Fruit fly (Drosophila melanogaster) S2 (cell line): ENCODE data around the gene CG31676.

Experiments
- CG8478 ChIP-seq: fragments of >200 bp; optimal IDR thresholded peaks from 2 replicates; lab custom pipeline; 2018
- CTCF ChIP-seq, 2 experiments: fragments of >200 bp; optimal IDR thresholded peaks; 2 replicates each; lab custom pipeline; 2018

DNA sequence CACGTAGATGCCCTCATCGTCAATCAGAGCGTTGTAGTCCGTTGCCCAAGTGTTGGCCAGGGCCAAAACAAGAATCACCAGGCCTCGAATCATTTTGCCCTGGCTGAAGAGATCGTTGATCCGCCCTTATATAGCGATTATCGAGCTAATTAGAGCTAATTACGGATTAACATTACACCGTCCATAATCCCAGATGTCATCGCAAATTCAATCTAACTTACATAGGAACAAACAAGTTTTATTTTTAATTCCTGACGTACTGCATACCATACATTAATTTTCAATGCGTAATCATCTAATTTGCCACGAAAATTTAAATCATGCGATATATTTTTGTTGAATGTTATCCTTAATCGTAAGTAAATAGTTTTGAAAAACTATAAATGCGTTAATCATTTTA, 23.4 kb upstream of the CG31676 start, which contains the start of gene CheB38b:
- TF ChIP-seq CG8478 (lab: Kevin White, UChicago) (no peak), CTCF (optimal IDR thresholded peaks at IDR 0.05; lab: Kevin White, UChicago) (no peak)
